Worm (Caenorhabditis elegans) whole organism, late embryonic: Measurements from ENCODE around the gene C43F9.5.

ENCODE experiments used
- ama-1 ChIP-seq: fragments of 150-350 bp; optimal IDR thresholded peaks from 2 replicates; lab custom pipeline; 2014
- ceh-9 ChIP-seq: sonication (generic microtip); optimal IDR thresholded peaks from 2 replicates; lab custom pipeline; 2016; ENCODE audit warnings: mild to moderate bottlenecking, missing genetic modification characterization, inconsistent platforms, missing compliant biosample characterization
- gmeb-2 ChIP-seq: sonication (generic microtip); optimal IDR thresholded peaks from 2 replicates; lab custom pipeline; 2016; ENCODE audit warnings: missing genetic modification characterization, inconsistent platforms, missing compliant biosample characterization
- lin-11 ChIP-seq: fragments of 200-800 bp; sonication (Bioruptor generic); optimal IDR thresholded peaks from 2 replicates; lab custom pipeline; 2018; ENCODE audit warnings: mild to moderate bottlenecking, missing genetic modification characterization, missing compliant biosample characterization
- nfya-1 ChIP-seq: sonication (generic microtip); optimal IDR thresholded peaks from 2 replicates; lab custom pipeline; 2017; ENCODE audit warnings: missing genetic modification characterization, mild to moderate bottlenecking, missing compliant biosample characterization, antibody characterized with exemption, moderate library complexity
- pat-9 ChIP-seq: fragments of 200-800 bp; sonication (Bioruptor generic); optimal IDR thresholded peaks from 2 replicates; lab custom pipeline; 2018; ENCODE audit warnings: mild to moderate bottlenecking, missing genetic modification characterization, moderate library complexity, missing compliant biosample characterization
- pros-1 ChIP-seq: fragments of 150-350 bp; optimal IDR thresholded peaks from 2 replicates; lab custom pipeline; 2014; ENCODE audit warnings: missing biosample characterization, missing genetic modification reagents, missing genetic modification characterization
- ztf-16 ChIP-seq: sonication (generic microtip); optimal IDR thresholded peaks from 2 replicates; lab custom pipeline; 2017; ENCODE audit warnings: missing genetic modification characterization, missing compliant biosample characterization

DNA sequence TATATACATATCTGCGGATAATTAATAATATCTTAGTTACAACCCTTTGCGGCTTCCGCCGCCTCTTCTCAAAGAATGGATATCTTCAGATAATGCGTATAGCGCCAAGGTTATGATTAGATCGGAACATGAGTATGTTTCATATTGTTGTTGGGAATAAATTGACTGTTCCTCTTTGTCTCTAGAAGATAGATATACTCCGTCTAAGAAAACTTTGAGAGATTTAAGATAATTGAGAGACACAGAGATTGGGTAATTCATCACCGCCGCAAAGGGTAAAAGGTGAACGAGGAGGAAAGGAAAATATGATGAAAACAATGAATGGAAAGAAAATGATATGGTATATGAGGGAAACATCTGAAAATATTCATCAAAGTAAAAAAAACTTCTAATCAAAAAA, 13.9 kb downstream of the C43F9.5 start:
- TF ChIP-seq ceh-9 (tag; lab: Kevin White, UChicago), result no peak
- no peak for TF ChIP-seq nfya-1 (tag; lab: Kevin White, UChicago)
- no peak for TF ChIP-seq lin-11 (tag; lab: Kevin White, UChicago)
- no peak for TF ChIP-seq pros-1 (tag; lab: Kevin White, UChicago)
- TF ChIP-seq ama-1, result no peak
- TF ChIP-seq ztf-16, result no peak
- no peak for TF ChIP-seq pat-9 (tag; lab: Kevin White, UChicago)
- TF ChIP-seq gmeb-2, result no peak
